Worm (Caenorhabditis elegans) whole organism, young adult: Measurements from ENCODE around the gene vha-18.

ENCODE experiments used
- aptf-3 ChIP-seq: fragments of 200-800 bp; sonication (Bioruptor generic); IDR thresholded peaks from 2 replicates; pipeline ENCODE4 v1.3.6; 2022; ENCODE audit warnings: missing genetic modification characterization, missing compliant biosample characterization
- egl-44 ChIP-seq: fragments of 200-800 bp; sonication (Bioruptor generic); IDR thresholded peaks from 2 replicates; pipeline ENCODE4 v1.3.6; 2022; ENCODE audit warnings: missing genetic modification reagents, missing genetic modification characterization, missing compliant biosample characterization
- madf-6 ChIP-seq: fragments of 200-800 bp; sonication (Bioruptor generic); IDR thresholded peaks from 2 replicates; pipeline ENCODE4 v1.3.6; 2022; ENCODE audit warnings: missing genetic modification reagents, missing genetic modification characterization, missing compliant biosample characterization
- nfya-1 ChIP-seq: sonication (generic microtip); optimal IDR thresholded peaks from 2 replicates; lab custom pipeline; 2017; ENCODE audit warnings: antibody characterized with exemption, missing compliant biosample characterization, missing genetic modification characterization, borderline replicate concordance; ENCODE audit not compliant: insufficient read depth

- TF ChIP-seq aptf-3 (GFP tag; lab: Robert Waterston, UW) (no peak), madf-6 (no peak), nfya-1 (tag; lab: Kevin White, UChicago) (no peak), egl-44 (GFP tag; lab: Robert Waterston, UW) (no peak)
These were observed 12.5 kb downstream of the vha-18 start for ce11 chrV:8400808-8401207.
